Worm (Caenorhabditis elegans) whole organism, L4 larva: ENCODE results near the gene C35D10.8.

Source experiments
- F44E2.7 ChIP-seq: fragments of 200-800 bp; sonication (Bioruptor generic); IDR thresholded peaks from 2 replicates; pipeline ENCODE4 v2.1.2; 2022; ENCODE audit warnings: missing genetic modification characterization, missing compliant biosample characterization
- aha-1 ChIP-seq: fragments of 150-350 bp; peaks from one replicate; lab custom pipeline; 2014; ENCODE audit warnings: missing biosample characterization, missing genetic modification characterization
- ceh-20 ChIP-seq: fragments of 200-800 bp; sonication (Bioruptor generic); IDR thresholded peaks from 2 replicates; pipeline ENCODE4 v1.3.6; 2022; ENCODE audit warnings: missing genetic modification reagents, missing genetic modification characterization, missing compliant biosample characterization
- ceh-32 ChIP-seq: sonication (generic microtip); optimal IDR thresholded peaks from 2 replicates; lab custom pipeline; 2016; ENCODE audit warnings: mild to moderate bottlenecking, missing genetic modification characterization, missing compliant biosample characterization; ENCODE audit not compliant: poor library complexity
- ctbp-1 ChIP-seq: fragments of 200-800 bp; sonication (Bioruptor generic); IDR thresholded peaks from 2 replicates; pipeline ENCODE4 v1.3.6; 2022; ENCODE audit warnings: missing genetic modification reagents, missing genetic modification characterization, missing compliant biosample characterization
- daf-16 ChIP-seq, 3 experiments: sonication (generic microtip); optimal IDR thresholded peaks; 2 replicates each; lab custom pipeline; 2016 to 2017; ENCODE audit warnings: missing genetic modification characterization in 3 of 3, missing genetic modification reagents in 3 of 3, mild to moderate bottlenecking in 2 of 3, missing compliant biosample characterization in 2 of 3, missing biosample characterization in 1 of 3, moderate library complexity in 1 of 3
- dmd-6 ChIP-seq: fragments of 200-800 bp; sonication (Bioruptor generic); IDR thresholded peaks from 2 replicates; pipeline ENCODE4 v1.3.6; 2022; ENCODE audit warnings: missing genetic modification reagents, missing genetic modification characterization, missing compliant biosample characterization
- dpl-1 ChIP-seq: fragments of 150-350 bp; optimal IDR thresholded peaks from 2 replicates; lab custom pipeline; 2014; ENCODE audit warnings: missing biosample characterization, missing genetic modification reagents, missing genetic modification characterization
- dve-1 ChIP-seq: sonication (generic microtip); optimal IDR thresholded peaks from 2 replicates; lab custom pipeline; 2017; ENCODE audit warnings: antibody characterized with exemption, mild to moderate bottlenecking, missing genetic modification characterization, missing compliant biosample characterization; ENCODE audit not compliant: insufficient read depth
- egl-27 ChIP-seq: sonication (generic microtip); optimal IDR thresholded peaks from 3 replicates; lab custom pipeline; 2017; ENCODE audit warnings: missing biosample characterization, missing genetic modification reagents, missing genetic modification characterization
- fos-1 ChIP-seq: fragments of 150-350 bp; optimal IDR thresholded peaks from 2 replicates; lab custom pipeline; 2014; ENCODE audit warnings: missing biosample characterization, missing genetic modification characterization
- gei-8 ChIP-seq: fragments of 200-800 bp; sonication (Bioruptor generic); optimal IDR thresholded peaks from 2 replicates; lab custom pipeline; 2018; ENCODE audit warnings: mild to moderate bottlenecking, missing genetic modification characterization, missing compliant biosample characterization
- hlh-30 ChIP-seq: sonication (generic microtip); optimal IDR thresholded peaks from 2 replicates; lab custom pipeline; 2017; ENCODE audit warnings: antibody characterized with exemption, mild to moderate bottlenecking, missing genetic modification characterization, missing compliant biosample characterization; ENCODE audit not compliant: insufficient read depth
- lin-38 ChIP-seq: fragments of 200-800 bp; sonication (Bioruptor generic); IDR thresholded peaks from 2 replicates; pipeline ENCODE4 v1.3.6; 2022; ENCODE audit warnings: missing genetic modification reagents, missing genetic modification characterization, missing compliant biosample characterization
- lsy-2 ChIP-seq, 2 experiments: fragments of 150-350 bp in 1 of 2; sonication (generic microtip) in 1 of 2; optimal IDR thresholded peaks; 2 replicates each; lab custom pipeline; 2014 to 2017; ENCODE audit warnings: missing biosample characterization in 2 of 2, missing genetic modification characterization in 2 of 2
- mes-2 ChIP-seq: sonication (generic microtip); optimal IDR thresholded peaks from 2 replicates; lab custom pipeline; 2016; ENCODE audit warnings: missing genotype, mild to moderate bottlenecking, missing genetic modification characterization, missing compliant biosample characterization; ENCODE audit not compliant: poor library complexity, severe bottlenecking
- nhr-11 ChIP-seq: fragments of 150-350 bp; optimal IDR thresholded peaks from 2 replicates; lab custom pipeline; 2014; ENCODE audit warnings: missing biosample characterization, missing genetic modification characterization
- nhr-237 ChIP-seq: sonication (generic microtip); optimal IDR thresholded peaks from 2 replicates; lab custom pipeline; 2017; ENCODE audit warnings: missing biosample characterization, missing genetic modification characterization
- nhr-28 ChIP-seq: fragments of 150-350 bp; optimal IDR thresholded peaks from 2 replicates; lab custom pipeline; 2014; ENCODE audit warnings: missing biosample characterization, missing genetic modification characterization
- nhr-41 ChIP-seq: fragments of 200-800 bp; sonication (Bioruptor generic); IDR thresholded peaks from 2 replicates; pipeline ENCODE4 v1.3.6; 2022; ENCODE audit warnings: missing genetic modification reagents, missing genetic modification characterization, missing compliant biosample characterization
- nhr-6 ChIP-seq: fragments of 150-350 bp; optimal IDR thresholded peaks from 2 replicates; lab custom pipeline; 2014; ENCODE audit warnings: missing biosample characterization, missing genetic modification characterization
- pqm-1 ChIP-seq: sonication (generic microtip); optimal IDR thresholded peaks from 2 replicates; lab custom pipeline; 2017; ENCODE audit warnings: missing biosample characterization, missing genetic modification characterization
- unc-62 ChIP-seq, 3 experiments: fragments of 150-350 bp in 1 of 3; sonication (generic microtip); optimal IDR thresholded peaks in 2 of 3; peaks in 1 of 3; 1 replicate in 1 of 3; 2 replicates in 2 of 3; lab custom pipeline; 2014 to 2017; ENCODE audit warnings: missing biosample characterization in 3 of 3, missing genetic modification characterization in 3 of 3, missing genetic modification reagents in 3 of 3, missing genotype in 1 of 3

Gene C35D10.8

DNA sequence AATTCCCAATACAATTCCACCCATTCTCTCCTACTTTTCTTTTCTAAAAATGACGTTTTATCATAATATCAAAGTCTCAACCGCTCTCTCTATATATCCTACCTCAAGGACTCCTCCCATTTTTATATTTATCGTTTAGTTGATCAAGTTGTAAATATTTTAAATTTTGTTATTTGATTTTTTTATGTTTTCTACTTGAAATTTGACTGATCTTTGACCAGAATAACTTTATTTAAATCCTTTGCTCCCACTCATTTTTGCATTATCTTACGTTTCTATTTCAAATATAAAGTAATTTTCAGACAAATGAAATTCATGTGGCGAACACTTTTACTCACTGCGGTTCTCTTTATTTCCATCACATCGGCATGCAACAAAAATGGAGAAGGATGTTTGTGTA, 17.6 kb upstream of the C35D10.8 start, which contains the start of the genes acbp-7 and F26A1.19:
Gene acbp-7, plus strand, starts transcription at position 301 of the 400 bp plus-strand sequence.
Gene F26A1.19, plus strand, starts transcription at position 303 of the 400 bp plus-strand sequence.
- TF ChIP-seq gei-8 (GFP tag; lab: Kevin White, UChicago) (no peak), aha-1 (tag; lab: Kevin White, UChicago) (no peak), egl-27 (no peak), ctbp-1 (GFP tag; lab: Robert Waterston, UW) (no peak), pqm-1 (tag; lab: Kevin White, UChicago) (no peak), nhr-237 (tag; lab: Kevin White, UChicago) (no peak), nhr-28 (tag; lab: Kevin White, UChicago) (no peak), ceh-20 (GFP tag; lab: Robert Waterston, UW) (no peak), nhr-41 (GFP tag; lab: Robert Waterston, UW) (no peak), daf-16 (GFP tag; optimal IDR thresholded peaks at IDR 0.05; lab: Kevin White, UChicago) (no peak), daf-16 (tag; optimal IDR thresholded peaks at IDR 0.05; lab: Kevin White, UChicago) (no peak), dve-1 (no peak)

- TF ChIP-seq unc-62 (GFP tag; optimal IDR thresholded peaks at IDR 0.05 in 1 of 2; lab: Kevin White, UChicago) (peak in 1 of 2 experiments; percentile 51), unc-62 (tag; optimal IDR thresholded peaks at IDR 0.05; lab: Kevin White, UChicago) (no peak), nhr-6 (tag; lab: Kevin White, UChicago) (no peak)
- TF ChIP-seq, all 104 proteins: peak for 1
These were observed 12.8 kb upstream of the C35D10.8 start, which contains the start of gene clec-156 for ce11 chrIII:4842173-4842572. clec-156 (minus strand) TSS chrIII:4842273.

DNA sequence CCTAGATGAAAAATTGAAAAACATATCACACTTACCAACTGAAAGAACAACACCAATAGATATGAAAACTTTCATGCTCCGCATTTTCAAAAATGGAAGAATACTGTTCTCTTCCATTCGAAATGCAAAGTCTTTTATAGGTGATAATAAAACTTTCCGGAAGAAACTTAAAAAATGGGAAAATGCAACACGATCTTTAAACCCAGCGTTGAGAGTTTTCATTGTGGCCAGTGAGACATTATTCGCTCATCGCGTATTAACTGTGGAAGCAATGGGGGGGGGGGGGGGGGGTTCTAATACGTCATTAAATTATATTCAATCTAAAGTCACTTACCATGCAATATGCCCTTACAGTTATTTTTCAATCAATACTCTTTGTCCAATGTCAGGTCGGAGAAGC, 10.7 kb upstream of the C35D10.8 start, which contains the start of the genes clec-157 and fkh-5:
Gene clec-157, minus strand, starts transcription at position 101 of the 400 bp plus-strand sequence.
Gene fkh-5, plus strand, starts transcription at position 336 of the 400 bp plus-strand sequence.
- TF ChIP-seq unc-62 (GFP tag; optimal IDR thresholded peaks at IDR 0.05 in 1 of 2; lab: Kevin White, UChicago) (peak in 1 of 2 experiments; percentile 63), unc-62 (tag; optimal IDR thresholded peaks at IDR 0.05; lab: Kevin White, UChicago) (no peak), fos-1 (tag; lab: Kevin White, UChicago) (no peak)
- TF ChIP-seq, all 104 proteins: peak for 1

- TF ChIP-seq aha-1 (tag; lab: Kevin White, UChicago) (peak; percentile 64), hlh-30 (tag; lab: Kevin White, UChicago) (peak; percentile 86), dmd-6 (GFP tag; lab: Robert Waterston, UW) (peak; percentile 11; the same call in 1 of the 2 replicates), lsy-2 (tag; optimal IDR thresholded peaks at IDR 0.05; lab: Kevin White, UChicago) (no peak)
These were observed 5.3 kb upstream of the C35D10.8 start, which contains the start of gene nonu-1 for ce11 chrIII:4849739-4850138. nonu-1 (minus strand) TSS chrIII:4849907.

DNA sequence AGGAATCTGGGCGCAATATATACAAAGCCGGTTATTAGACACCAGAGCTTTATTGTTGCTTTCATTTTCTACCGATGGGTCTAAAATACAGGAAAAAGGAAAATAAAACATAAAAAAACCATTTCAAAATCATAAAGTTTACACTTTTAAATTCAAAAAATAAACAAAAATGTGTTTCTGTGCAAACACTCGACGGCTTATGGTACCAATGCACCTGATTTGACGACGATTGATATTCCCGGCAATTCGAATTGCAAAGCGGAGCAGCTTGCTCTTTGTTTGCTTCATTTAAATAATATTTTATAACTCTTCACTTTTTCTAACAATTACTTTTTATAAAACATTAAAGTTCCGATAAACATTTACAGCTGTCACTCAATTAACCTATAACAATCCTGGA, 4.9 kb upstream of the C35D10.8 start, which contains the start of gene F26A1.1:
Gene F26A1.1, plus strand, starts transcription at position 369 of the 400 bp plus-strand sequence.
- TF ChIP-seq fos-1 (tag; lab: Kevin White, UChicago) (no peak), lsy-2 (tag; optimal IDR thresholded peaks at IDR 0.05; lab: Kevin White, UChicago) (peak in 1 of 2 experiments; percentile 63), dpl-1 (peak; percentile 70), mes-2 (tag; lab: Kevin White, UChicago) (peak; percentile 50), daf-16 (GFP tag; optimal IDR thresholded peaks at IDR 0.05; lab: Kevin White, UChicago) (no peak), daf-16 (tag; optimal IDR thresholded peaks at IDR 0.05; lab: Kevin White, UChicago) (peak; percentile 6)

DNA sequence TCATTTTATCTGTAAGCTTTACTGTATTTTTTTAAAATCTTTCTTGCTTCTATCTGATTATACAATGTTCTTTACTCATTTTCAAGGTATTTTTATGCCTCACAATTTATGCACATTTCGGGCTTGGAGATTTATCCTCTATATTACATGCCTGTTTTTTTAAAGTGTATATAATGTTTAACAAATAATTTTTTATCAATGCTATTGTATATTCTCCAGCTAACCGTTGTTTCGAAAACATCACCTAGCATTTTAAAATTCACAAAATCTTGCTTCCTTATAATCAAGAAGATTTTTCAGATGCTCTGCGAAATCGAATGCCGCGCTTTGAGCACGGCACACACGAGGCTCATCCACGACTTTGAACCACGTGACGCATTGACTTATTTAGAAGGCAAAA, 3.0 kb upstream of the C35D10.8 start, which contains the start of gene ced-4:
Gene ced-4, plus strand, starts transcription at position 301 of the 400 bp plus-strand sequence.
- TF ChIP-seq aha-1 (tag; lab: Kevin White, UChicago) (peak; percentile 75), F44E2.7 (GFP tag; lab: Robert Waterston, UW) (no peak)

DNA sequence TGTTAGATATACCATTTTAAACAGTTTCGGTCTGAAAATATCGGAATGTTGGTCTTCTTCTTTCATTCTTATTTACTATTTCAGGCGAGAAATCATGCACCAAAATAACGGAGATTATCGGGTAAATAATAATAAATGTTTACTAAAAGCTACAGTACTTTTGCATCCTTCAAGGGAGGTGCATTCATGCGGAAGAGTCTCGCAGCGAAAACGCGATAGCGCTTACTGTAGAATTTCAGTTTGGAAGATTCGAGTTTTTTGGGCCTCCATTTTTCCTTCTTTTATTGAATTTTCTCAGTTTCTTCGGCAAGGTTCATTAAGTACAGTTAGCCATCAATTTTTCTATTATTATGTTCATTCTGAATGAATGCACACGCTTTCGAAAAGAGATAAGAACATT, 1.1 kb downstream of the C35D10.8 start, which contains the start of gene C35D10.7:
Gene C35D10.7, plus strand, starts transcription at position 85 of the 400 bp plus-strand sequence.
- TF ChIP-seq lin-38 (peak; percentile 35; the same call in 1 of the 2 replicates), ceh-32 (tag; lab: Kevin White, UChicago) (no peak)

DNA sequence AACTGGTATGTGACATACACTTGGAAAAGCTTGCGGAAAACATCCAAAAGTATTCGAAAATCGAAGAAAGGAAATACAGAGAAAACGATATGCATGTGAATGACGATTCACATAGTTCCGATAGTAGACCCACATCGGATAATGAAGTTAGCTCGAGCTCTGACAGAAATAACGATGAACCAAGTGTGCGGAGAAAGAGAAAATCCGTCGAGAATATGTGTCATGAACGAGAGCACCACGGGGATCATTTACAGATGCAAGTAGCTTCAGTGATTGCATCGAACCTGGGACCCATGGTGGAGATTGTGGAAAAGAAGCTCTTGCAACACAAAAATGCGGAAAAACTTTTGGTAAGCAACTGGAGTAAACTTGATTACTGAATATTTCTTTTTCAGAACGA, 2.0 kb downstream of the C35D10.8 start:
- TF ChIP-seq nhr-11 (tag; lab: Kevin White, UChicago), result no peak
- TF ChIP-seq unc-62 (GFP tag; optimal IDR thresholded peaks at IDR 0.05 in 1 of 2; lab: Kevin White, UChicago), result peak in 1 of 2 experiments; percentile 98
- TF ChIP-seq unc-62 (tag; optimal IDR thresholded peaks at IDR 0.05; lab: Kevin White, UChicago), result no peak
